Worm (Caenorhabditis elegans) whole organism, L3 larva: ENCODE data around the gene clec-173.

ENCODE experiments used
- egl-5 ChIP-seq: fragments of 150-350 bp; optimal IDR thresholded peaks from 2 replicates; lab custom pipeline; 2017; ENCODE audit warnings: missing biosample characterization, missing genetic modification reagents, missing genetic modification characterization, inconsistent platforms
- nhr-237 ChIP-seq: fragments of 150-350 bp; optimal IDR thresholded peaks from 2 replicates; lab custom pipeline; 2014; ENCODE audit warnings: missing biosample characterization, missing genetic modification characterization
- nhr-28 ChIP-seq: fragments of 150-350 bp; optimal IDR thresholded peaks from 2 replicates; lab custom pipeline; 2014; ENCODE audit warnings: missing biosample characterization, missing genetic modification characterization
- snpc-4 ChIP-seq: fragments of 150-350 bp; optimal IDR thresholded peaks from 2 replicates; lab custom pipeline; 2014; ENCODE audit warnings: missing biosample characterization, missing genetic modification characterization
- zag-1 ChIP-seq: fragments of 150-350 bp; optimal IDR thresholded peaks from 2 replicates; lab custom pipeline; 2014; ENCODE audit warnings: missing biosample characterization, missing genetic modification characterization

ce11 chrIV:3261761-3262160 is 5.7 kb downstream of the clec-173 start:
- no peak for TF ChIP-seq nhr-28 (tag; lab: Kevin White, UChicago)
- TF ChIP-seq zag-1 (tag; lab: Kevin White, UChicago) = no peak
- TF ChIP-seq nhr-237 (tag; lab: Kevin White, UChicago) = no peak
- TF ChIP-seq egl-5 = no peak
- no peak for TF ChIP-seq snpc-4 (tag; lab: Kevin White, UChicago)
